Worm (Caenorhabditis elegans) whole organism, L2 larva: ENCODE results near the gene spe-41.
A peak's percentile ranks its signal among the peaks of the same experiment; 100 is the strongest.

ENCODE experiments used
- fos-1 ChIP-seq: fragments of 150-350 bp; optimal IDR thresholded peaks from 2 replicates; lab custom pipeline; 2014; ENCODE audit warnings: missing biosample characterization, missing genetic modification characterization
- nhr-11 ChIP-seq: fragments of 150-350 bp; optimal IDR thresholded peaks from 2 replicates; lab custom pipeline; 2014; ENCODE audit warnings: missing biosample characterization, missing genetic modification characterization

spe-41 gene

ce11 chrIII:3389426-3390020 is 54.5 kb downstream of the spe-41 start, which contains the start of the genes elmd-1 and hecw-1 (continued):
- TF ChIP-seq fos-1 (tag; lab: Kevin White, UChicago) (peak; percentile 70), nhr-11 (tag; lab: Kevin White, UChicago) (no peak)
